Worm (Caenorhabditis elegans) whole organism, L1 larva: ENCODE measurements around the gene lec-3.

Experiments used
- aha-1 ChIP-seq: fragments of 150-350 bp; optimal IDR thresholded peaks from 2 replicates; lab custom pipeline; 2014; ENCODE audit warnings: missing biosample characterization, missing genetic modification characterization
- alr-1 ChIP-seq: fragments of 200-800 bp; sonication (Bioruptor generic); optimal IDR thresholded peaks from 2 replicates; lab custom pipeline; 2018; ENCODE audit warnings: borderline replicate concordance, mild to moderate bottlenecking, missing genetic modification characterization, missing compliant biosample characterization
- blmp-1 ChIP-seq: fragments of 150-350 bp; optimal IDR thresholded peaks from 2 replicates; lab custom pipeline; 2014; ENCODE audit warnings: missing biosample characterization, missing genetic modification characterization
- ceh-82 ChIP-seq, 3 experiments: fragments of 150-350 bp in 1 of 3; sonication (generic microtip) in 2 of 3; optimal IDR thresholded peaks; 2 replicates each; lab custom pipeline; 2014 to 2017; ENCODE audit warnings: missing biosample characterization in 3 of 3, missing genetic modification characterization in 3 of 3
- hlh-4 ChIP-seq: sonication (generic microtip); optimal IDR thresholded peaks from 2 replicates; lab custom pipeline; 2016; ENCODE audit warnings: mild to moderate bottlenecking, missing genetic modification characterization, missing compliant biosample characterization
- nhr-11 ChIP-seq: fragments of 150-350 bp; optimal IDR thresholded peaks from 2 replicates; lab custom pipeline; 2014; ENCODE audit warnings: missing biosample characterization, missing genetic modification characterization
- snpc-4 ChIP-seq: fragments of 150-350 bp; optimal IDR thresholded peaks from 2 replicates; lab custom pipeline; 2014; ENCODE audit warnings: missing biosample characterization, missing genetic modification characterization
- tbx-2 ChIP-seq: sonication (generic microtip); optimal IDR thresholded peaks from 2 replicates; lab custom pipeline; 2016; ENCODE audit warnings: missing genetic modification characterization, missing compliant biosample characterization
- unc-62 ChIP-seq: fragments of 150-350 bp; optimal IDR thresholded peaks from 2 replicates; lab custom pipeline; 2014; ENCODE audit warnings: missing biosample characterization, missing genetic modification reagents, missing genetic modification characterization
- ztf-11 ChIP-seq, 2 experiments: sonication (generic microtip); optimal IDR thresholded peaks; 2 replicates each; lab custom pipeline; 2016 to 2017; ENCODE audit warnings: missing genetic modification characterization in 2 of 2, missing biosample characterization in 1 of 2, missing compliant biosample characterization in 1 of 2

- TF ChIP-seq alr-1 (no peak), ceh-82 (tag; optimal IDR thresholded peaks at IDR 0.05; lab: Kevin White, UChicago) (peak in 1 of 3 experiments; percentile 3), ztf-11 (tag; optimal IDR thresholded peaks at IDR 0.05; lab: Kevin White, UChicago) (no peak), hlh-4 (tag; lab: Kevin White, UChicago) (no peak), tbx-2 (tag; lab: Kevin White, UChicago) (peak; percentile 28), nhr-11 (tag; lab: Kevin White, UChicago) (no peak), aha-1 (no peak), unc-62 (GFP tag; lab: Kevin White, UChicago) (no peak), snpc-4 (tag; lab: Kevin White, UChicago) (no peak), blmp-1 (tag; lab: Kevin White, UChicago) (no peak)
These were observed 25.1 kb downstream of the lec-3 start, which contains the start of gene lec-2 for ce11 chrII:10016013-10016412.
